Worm (Caenorhabditis elegans): Measurements from ENCODE around the gene tsp-5.

DNA sequence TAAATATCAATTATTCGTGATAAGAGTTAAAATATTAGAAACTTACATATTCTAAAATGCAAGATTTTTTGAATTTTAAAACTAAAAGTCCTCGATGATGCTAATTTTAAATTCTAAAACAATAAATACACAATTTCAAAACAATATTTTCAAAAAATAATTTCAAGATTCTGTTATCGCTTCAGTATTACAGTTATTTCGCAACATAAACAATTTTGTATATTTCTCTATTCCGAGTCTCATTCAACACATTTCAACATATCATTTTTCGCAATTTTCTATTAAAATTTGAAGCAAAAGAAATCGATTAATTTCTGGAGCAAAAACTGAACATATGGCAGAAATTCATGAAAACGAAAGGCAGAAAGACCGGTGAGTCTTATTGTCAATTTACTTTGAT is 41.6 kb upstream of the tsp-5 start, which contains the start of gene fbxa-98:
- TF ChIP-seq elt-2 (tag; optimal IDR thresholded peaks at IDR 0.05): no peak
- TF ChIP-seq nhr-12 (tag; optimal IDR thresholded peaks at IDR 0.05): no peak
- no peak for TF ChIP-seq ztf-4 (tag; optimal IDR thresholded peaks at IDR 0.05)
- no peak for TF ChIP-seq pha-4 (tag; optimal IDR thresholded peaks at IDR 0.05)
- no peak for TF ChIP-seq mdl-1 (tag; optimal IDR thresholded peaks at IDR 0.05)
- no peak for TF ChIP-seq ama-1 (optimal IDR thresholded peaks at IDR 0.05)
- TF ChIP-seq fkh-10 (GFP tag; optimal IDR thresholded peaks at IDR 0.05): no peak
- TF ChIP-seq zag-1 (tag; optimal IDR thresholded peaks at IDR 0.05): no peak
- TF ChIP-seq ceh-82 (tag; optimal IDR thresholded peaks at IDR 0.05): no peak
- TF ChIP-seq ceh-9 (tag; optimal IDR thresholded peaks at IDR 0.05): no peak
- TF ChIP-seq unc-62 (GFP tag; optimal IDR thresholded peaks at IDR 0.05): no peak
- TF ChIP-seq snpc-4 (tag; optimal IDR thresholded peaks at IDR 0.05): no peak
- TF ChIP-seq ceh-16 (tag; optimal IDR thresholded peaks at IDR 0.05): no peak
